Fruit fly (Drosophila melanogaster) whole organism, wandering third instar larva: Measurements from ENCODE around the gene CG3764.

Experiments used
- Abd-B ChIP-seq: fragments of >200 bp; optimal IDR thresholded peaks from 2 replicates; lab custom pipeline; 2017; ENCODE audit warnings: missing biosample characterization, missing genetic modification characterization
- Dfd ChIP-seq: fragments of >200 bp; optimal IDR thresholded peaks from 2 replicates; lab custom pipeline; 2017; ENCODE audit warnings: missing biosample characterization, missing genetic modification characterization
- HLH106 ChIP-seq: fragments of 200-800 bp; optimal IDR thresholded peaks from 3 replicates; lab custom pipeline; 2019; ENCODE audit warnings: missing biosample characterization, mild to moderate bottlenecking, missing genetic modification characterization, moderate library complexity
- Hr78 ChIP-seq: fragments of >200 bp; optimal IDR thresholded peaks from 2 replicates; lab custom pipeline; 2017; ENCODE audit warnings: missing biosample characterization, missing genetic modification characterization
- OdsH ChIP-seq: fragments of 200-800 bp; sonication (Bioruptor generic); optimal IDR thresholded peaks from 2 replicates; lab custom pipeline; 2016; ENCODE audit warnings: missing biosample characterization, mild to moderate bottlenecking, missing genetic modification characterization
- Sp1 ChIP-seq: fragments of 200-800 bp; sonication (Bioruptor generic); optimal IDR thresholded peaks from 3 replicates; lab custom pipeline; 2019; ENCODE audit warnings: missing biosample characterization, mild to moderate bottlenecking, missing genetic modification characterization, moderate library complexity
- Vsx2 ChIP-seq: fragments of 200-300, 225-300 bp; sonication (Bioruptor generic); optimal IDR thresholded peaks from 2 replicates; lab custom pipeline; 2018; ENCODE audit warnings: missing biosample characterization, missing genetic modification characterization; ENCODE audit not compliant: partially characterized antibody
- br ChIP-seq: fragments of 200-800 bp; sonication (Bioruptor generic); optimal IDR thresholded peaks from 2 replicates; lab custom pipeline; 2016; ENCODE audit warnings: missing biosample characterization, missing genetic modification characterization
- jim ChIP-seq: fragments of 175-275, 200-325 bp; sonication (Bioruptor generic); optimal IDR thresholded peaks from 2 replicates; lab custom pipeline; 2016; ENCODE audit warnings: missing biosample characterization, mild to moderate bottlenecking, missing genetic modification characterization
- psq ChIP-seq: fragments of 200-800 bp; sonication (Bioruptor generic); optimal IDR thresholded peaks from 3 replicates; lab custom pipeline; 2017; ENCODE audit warnings: missing biosample characterization, mild to moderate bottlenecking, missing genetic modification characterization, moderate library complexity
- rgr ChIP-seq: fragments of 200-800 bp; sonication (Bioruptor generic); optimal IDR thresholded peaks from 3 replicates; lab custom pipeline; 2016; ENCODE audit warnings: missing biosample characterization, mild to moderate bottlenecking, missing genetic modification characterization
- sage ChIP-seq: fragments of 200-800 bp; sonication (Bioruptor generic); optimal IDR thresholded peaks from 2 replicates; lab custom pipeline; 2016; ENCODE audit warnings: missing biosample characterization, mild to moderate bottlenecking, missing genetic modification characterization
- woc ChIP-seq: sonication (Bioruptor generic); optimal IDR thresholded peaks from 2 replicates; lab custom pipeline; 2016; ENCODE audit warnings: missing biosample characterization, mild to moderate bottlenecking, missing genetic modification characterization

DNA sequence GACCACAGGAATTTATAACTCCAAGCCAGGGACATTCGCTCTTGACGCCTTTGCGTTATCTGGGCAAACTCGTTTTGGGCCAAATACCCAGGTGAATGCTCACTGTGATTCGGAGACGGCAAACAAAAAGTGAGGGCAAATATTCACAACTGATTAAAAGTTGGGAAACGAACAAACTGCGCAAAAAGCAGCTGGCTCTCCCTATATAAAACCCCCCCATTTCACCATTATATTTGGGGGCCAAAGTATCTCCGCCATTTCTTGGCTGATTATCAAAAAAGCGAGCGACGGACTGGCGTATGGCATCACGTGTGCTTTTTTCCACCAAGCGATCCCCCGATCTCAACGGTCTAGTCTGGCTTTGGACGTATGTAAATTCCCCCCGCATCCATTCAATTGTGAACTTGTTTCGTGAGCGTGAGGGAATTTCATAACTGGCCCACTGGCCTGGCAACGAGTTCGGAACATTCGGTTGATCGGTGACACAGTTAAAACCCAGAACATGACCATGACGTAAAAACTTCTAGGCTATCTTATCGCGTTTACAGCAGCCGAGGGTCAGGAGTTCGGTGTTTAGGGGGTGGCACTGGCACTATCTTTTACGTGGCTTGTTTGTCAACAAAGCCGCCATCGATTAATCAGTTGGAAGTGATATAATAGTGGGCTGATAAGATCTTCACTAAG, 53.8 kb downstream of the CG3764 start:
- no peak for TF ChIP-seq Sp1 (GFP tag; lab: Kevin White, UChicago)
- TF ChIP-seq psq (GFP tag; lab: Kevin White, UChicago), result no peak
- no peak for TF ChIP-seq OdsH
- TF ChIP-seq Dfd (GFP tag; lab: Kevin White, UChicago), result no peak
- no peak for TF ChIP-seq Vsx2
- no peak for TF ChIP-seq woc (GFP tag; lab: Kevin White, UChicago)
- no peak for TF ChIP-seq HLH106 (tag; lab: Kevin White, UChicago)
- TF ChIP-seq sage, result no peak
- TF ChIP-seq br, result no peak
- no peak for TF ChIP-seq rgr
- no peak for TF ChIP-seq jim (GFP tag; lab: Kevin White, UChicago)
- TF ChIP-seq Hr78 (GFP tag; lab: Kevin White, UChicago), result no peak
- no peak for TF ChIP-seq Abd-B
